Worm (Caenorhabditis elegans) whole organism, L2 larva: ENCODE data around the gene sodh-2.
A peak's percentile ranks its signal among the peaks of the same experiment; 100 is the strongest.

Source experiments
- C34F6.9 ChIP-seq: fragments of 150-350 bp; optimal IDR thresholded peaks from 2 replicates; lab custom pipeline; 2014; ENCODE audit warnings: missing biosample characterization, missing genetic modification characterization
- F13H6.1 ChIP-seq: sonication (generic microtip); optimal IDR thresholded peaks from 2 replicates; lab custom pipeline; 2016; ENCODE audit warnings: missing genetic modification characterization, missing compliant biosample characterization
- R02D3.7 ChIP-seq: fragments of 150-350 bp; optimal IDR thresholded peaks from 2 replicates; lab custom pipeline; 2014; ENCODE audit warnings: missing biosample characterization, missing genetic modification characterization
- Y55F3AM.14 ChIP-seq: fragments of 200-800 bp; sonication (Bioruptor generic); optimal IDR thresholded peaks from 2 replicates; lab custom pipeline; 2018; ENCODE audit warnings: mild to moderate bottlenecking, missing genetic modification characterization, missing compliant biosample characterization
- ZK546.5 ChIP-seq: sonication (generic microtip); optimal IDR thresholded peaks from 2 replicates; lab custom pipeline; 2017; ENCODE audit warnings: missing biosample characterization, missing genetic modification characterization
- alr-1 ChIP-seq: fragments of 150-350 bp; optimal IDR thresholded peaks from 2 replicates; lab custom pipeline; 2014; ENCODE audit warnings: missing biosample characterization, missing genetic modification characterization
- ama-1 ChIP-seq: fragments of 150-350 bp; optimal IDR thresholded peaks from 2 replicates; lab custom pipeline; 2018; ENCODE audit warnings: inconsistent platforms
- blmp-1 ChIP-seq: sonication (generic microtip); optimal IDR thresholded peaks from 2 replicates; lab custom pipeline; 2017; ENCODE audit warnings: missing genetic modification characterization, mild to moderate bottlenecking, missing compliant biosample characterization, antibody characterized with exemption, moderate library complexity; ENCODE audit not compliant: insufficient read depth
- ceh-16 ChIP-seq: fragments of 150-350 bp; optimal IDR thresholded peaks from 2 replicates; lab custom pipeline; 2014; ENCODE audit warnings: missing biosample characterization, missing genetic modification characterization
- ceh-82 ChIP-seq: fragments of 150-350 bp; optimal IDR thresholded peaks from 2 replicates; lab custom pipeline; 2014; ENCODE audit warnings: missing biosample characterization, missing genetic modification characterization
- crh-2 ChIP-seq: sonication (generic microtip); optimal IDR thresholded peaks from 2 replicates; lab custom pipeline; 2017; ENCODE audit warnings: missing biosample characterization, missing genetic modification characterization
- dmd-4 ChIP-seq: sonication (generic microtip); optimal IDR thresholded peaks from 2 replicates; lab custom pipeline; 2017; ENCODE audit warnings: missing biosample characterization, missing genetic modification characterization
- egl-27 ChIP-seq: sonication (generic microtip); optimal IDR thresholded peaks from 3 replicates; lab custom pipeline; 2017; ENCODE audit warnings: missing biosample characterization, missing genetic modification reagents, missing genetic modification characterization
- elt-1 ChIP-seq: fragments of 150-350 bp; optimal IDR thresholded peaks from 2 replicates; lab custom pipeline; 2014; ENCODE audit warnings: missing biosample characterization, missing genetic modification characterization
- elt-3 ChIP-seq: sonication (generic microtip); optimal IDR thresholded peaks from 2 replicates; lab custom pipeline; 2017; ENCODE audit warnings: missing biosample characterization, missing genetic modification characterization
- fos-1 ChIP-seq: fragments of 150-350 bp; optimal IDR thresholded peaks from 2 replicates; lab custom pipeline; 2014; ENCODE audit warnings: missing biosample characterization, missing genetic modification characterization
- gmeb-1 ChIP-seq: fragments of 150-350 bp; optimal IDR thresholded peaks from 2 replicates; lab custom pipeline; 2014; ENCODE audit warnings: missing biosample characterization, missing genetic modification characterization
- lin-11 ChIP-seq: fragments of 150-350 bp; sonication (generic microtip); optimal IDR thresholded peaks from 2 replicates; lab custom pipeline; 2014; ENCODE audit warnings: missing biosample characterization, missing genetic modification characterization, inconsistent platforms, mixed read lengths
- lin-13 ChIP-seq: fragments of 150-350 bp; optimal IDR thresholded peaks from 2 replicates; lab custom pipeline; 2014; ENCODE audit warnings: missing biosample characterization, missing genetic modification reagents, missing genetic modification characterization
- lin-39 ChIP-seq: fragments of 150-350 bp; optimal IDR thresholded peaks from 2 replicates; lab custom pipeline; 2014; ENCODE audit warnings: missing biosample characterization, missing genetic modification reagents, missing genetic modification characterization
- lsy-2 ChIP-seq, 2 experiments: fragments of 150-350 bp in 1 of 2; sonication (generic microtip) in 1 of 2; optimal IDR thresholded peaks; 2 replicates each; lab custom pipeline; 2014 to 2017; ENCODE audit warnings: missing biosample characterization in 2 of 2, missing genetic modification characterization in 2 of 2
- mab-5 ChIP-seq: fragments of 150-350 bp; optimal IDR thresholded peaks from 2 replicates; lab custom pipeline; 2014; ENCODE audit warnings: missing biosample characterization, missing genetic modification characterization
- mbf-1 ChIP-seq: sonication (generic microtip); optimal IDR thresholded peaks from 2 replicates; lab custom pipeline; 2017; ENCODE audit warnings: missing biosample characterization, missing genetic modification characterization
- mdl-1 ChIP-seq, 2 experiments: fragments of 150-350 bp in 1 of 2; sonication (generic microtip) in 1 of 2; optimal IDR thresholded peaks; 2 replicates each; lab custom pipeline; 2017; ENCODE audit warnings: missing biosample characterization in 2 of 2, missing genetic modification characterization in 2 of 2
- nhr-10 ChIP-seq: sonication (generic microtip); optimal IDR thresholded peaks from 2 replicates; lab custom pipeline; 2017; ENCODE audit warnings: missing biosample characterization, missing genetic modification characterization
- nhr-11 ChIP-seq: fragments of 150-350 bp; optimal IDR thresholded peaks from 2 replicates; lab custom pipeline; 2014; ENCODE audit warnings: missing biosample characterization, missing genetic modification characterization
- nhr-12 ChIP-seq: fragments of 150-350 bp; optimal IDR thresholded peaks from 2 replicates; lab custom pipeline; 2014; ENCODE audit warnings: missing biosample characterization, missing genetic modification characterization
- nhr-129 ChIP-seq: fragments of 150-350 bp; optimal IDR thresholded peaks from 2 replicates; lab custom pipeline; 2014; ENCODE audit warnings: missing biosample characterization, missing genetic modification characterization
- nhr-21 ChIP-seq: fragments of 150-350 bp; optimal IDR thresholded peaks from 2 replicates; lab custom pipeline; 2014; ENCODE audit warnings: missing biosample characterization, missing genetic modification characterization
- nhr-23 ChIP-seq: fragments of 150-350 bp; optimal IDR thresholded peaks from 2 replicates; lab custom pipeline; 2014; ENCODE audit warnings: missing biosample characterization, missing genetic modification reagents, missing genetic modification characterization
- nhr-237 ChIP-seq: fragments of 150-350 bp; optimal IDR thresholded peaks from 2 replicates; lab custom pipeline; 2014; ENCODE audit warnings: missing biosample characterization, missing genetic modification characterization
- nhr-25 ChIP-seq: fragments of 150-350 bp; sonication (generic microtip); optimal IDR thresholded peaks from 3 replicates; lab custom pipeline; 2014; ENCODE audit warnings: missing biosample characterization, missing genetic modification characterization
- nhr-77 ChIP-seq: fragments of 150-350 bp; optimal IDR thresholded peaks from 2 replicates; lab custom pipeline; 2014; ENCODE audit warnings: missing biosample characterization, missing genetic modification characterization
- peb-1 ChIP-seq: fragments of 150-350 bp; optimal IDR thresholded peaks from 2 replicates; lab custom pipeline; 2014; ENCODE audit warnings: missing biosample characterization, missing genetic modification characterization
- sem-4 ChIP-seq: fragments of 150-350 bp; optimal IDR thresholded peaks from 2 replicates; lab custom pipeline; 2014; ENCODE audit warnings: missing biosample characterization, missing genetic modification reagents, missing genetic modification characterization
- skn-1 ChIP-seq: sonication (generic microtip); optimal IDR thresholded peaks from 2 replicates; lab custom pipeline; 2017; ENCODE audit warnings: missing biosample characterization, missing genetic modification characterization
- sma-3 ChIP-seq: sonication (generic microtip); optimal IDR thresholded peaks from 2 replicates; lab custom pipeline; 2016; ENCODE audit warnings: missing genetic modification reagents, missing genetic modification characterization, missing compliant biosample characterization
- sma-9 ChIP-seq, 2 experiments: fragments of 150-350 bp in 1 of 2; sonication (generic microtip) in 1 of 2; optimal IDR thresholded peaks; 2 replicates each; lab custom pipeline; 2014 to 2016; ENCODE audit warnings: missing genetic modification characterization in 2 of 2, mild to moderate bottlenecking in 1 of 2, missing biosample characterization in 1 of 2, missing compliant biosample characterization in 1 of 2, missing genetic modification reagents in 1 of 2, moderate library complexity in 1 of 2
- snpc-4 ChIP-seq: fragments of 150-350 bp; optimal IDR thresholded peaks from 2 replicates; lab custom pipeline; 2014; ENCODE audit warnings: missing biosample characterization, missing genetic modification characterization
- unc-39 ChIP-seq: fragments of 150-350 bp; optimal IDR thresholded peaks from 2 replicates; lab custom pipeline; 2014; ENCODE audit warnings: missing biosample characterization, missing genetic modification characterization
- unc-55 ChIP-seq: fragments of 150-350 bp; sonication (generic microtip); optimal IDR thresholded peaks from 3 replicates; lab custom pipeline; 2014; ENCODE audit warnings: missing biosample characterization, missing genetic modification reagents, missing genetic modification characterization
- unc-62 ChIP-seq: fragments of 150-350 bp; optimal IDR thresholded peaks from 2 replicates; lab custom pipeline; 2014; ENCODE audit warnings: missing biosample characterization, missing genetic modification reagents, missing genetic modification characterization
- zag-1 ChIP-seq: fragments of 150-350 bp; optimal IDR thresholded peaks from 2 replicates; lab custom pipeline; 2014; ENCODE audit warnings: missing biosample characterization, missing genetic modification characterization
- ztf-1 ChIP-seq: fragments of 200-800 bp; sonication (Bioruptor generic); conservative IDR thresholded peaks from 2 replicates; pipeline ENCODE4 v1.3.6; 2022; ENCODE audit warnings: missing genetic modification characterization, missing compliant biosample characterization
- ztf-11 ChIP-seq: sonication (generic microtip); optimal IDR thresholded peaks from 2 replicates; lab custom pipeline; 2017; ENCODE audit warnings: missing biosample characterization, missing genetic modification characterization
- ztf-4 ChIP-seq: fragments of 150-350 bp; optimal IDR thresholded peaks from 2 replicates; lab custom pipeline; 2014; ENCODE audit warnings: missing biosample characterization, missing genetic modification characterization

The sodh-2 gene

DNA sequence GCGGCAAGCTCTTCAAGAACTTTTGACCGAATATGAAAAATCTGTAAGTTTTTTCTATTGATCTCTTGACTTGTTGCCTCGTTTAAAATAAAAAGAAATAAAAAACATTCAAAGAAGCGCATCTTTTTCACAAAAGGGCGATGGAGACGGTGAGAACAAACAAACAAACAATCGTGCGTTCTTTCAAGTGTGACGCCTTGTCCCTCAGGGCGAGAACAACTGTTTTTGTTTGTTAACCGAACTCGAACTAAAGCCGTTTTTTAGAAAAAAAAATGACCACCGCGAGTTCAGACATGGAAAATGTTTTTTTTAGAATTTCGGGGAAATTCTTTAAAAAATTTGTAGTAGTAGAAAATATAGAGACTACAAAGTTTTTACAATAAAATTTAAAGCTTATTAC lies 44.1 kb downstream of the sodh-2 start:
- no peak for TF ChIP-seq F13H6.1 (tag; lab: Kevin White, UChicago)
- TF ChIP-seq elt-1 (tag; lab: Kevin White, UChicago), result no peak
- no peak for TF ChIP-seq unc-62 (GFP tag; lab: Kevin White, UChicago)
- no peak for TF ChIP-seq snpc-4 (tag; lab: Kevin White, UChicago)
- no peak for TF ChIP-seq R02D3.7 (tag; lab: Kevin White, UChicago)
- TF ChIP-seq C34F6.9 (tag; lab: Kevin White, UChicago), result no peak
- TF ChIP-seq ceh-82 (tag; lab: Kevin White, UChicago), result no peak
- no peak for TF ChIP-seq mab-5 (tag; lab: Kevin White, UChicago)
- TF ChIP-seq, all 48 proteins: peak for 0

ce11 chrV:11845492-11845891 lies 45.6 kb downstream of the sodh-2 start, which contains the start of gene hmp-1:
TSS of gene hmp-1 (plus strand) at chrV:11845871.
- no peak for TF ChIP-seq peb-1 (tag; lab: Kevin White, UChicago)
- no peak for TF ChIP-seq unc-39
- no peak for TF ChIP-seq mbf-1 (tag; lab: Kevin White, UChicago)
- TF ChIP-seq sem-4, result no peak
- TF ChIP-seq nhr-77 (tag; lab: Kevin White, UChicago), result no peak
- TF ChIP-seq nhr-23 (tag; lab: Kevin White, UChicago), result no peak
- TF ChIP-seq C34F6.9 (tag; lab: Kevin White, UChicago), result no peak
- TF ChIP-seq, all 48 proteins: peak for 0

DNA sequence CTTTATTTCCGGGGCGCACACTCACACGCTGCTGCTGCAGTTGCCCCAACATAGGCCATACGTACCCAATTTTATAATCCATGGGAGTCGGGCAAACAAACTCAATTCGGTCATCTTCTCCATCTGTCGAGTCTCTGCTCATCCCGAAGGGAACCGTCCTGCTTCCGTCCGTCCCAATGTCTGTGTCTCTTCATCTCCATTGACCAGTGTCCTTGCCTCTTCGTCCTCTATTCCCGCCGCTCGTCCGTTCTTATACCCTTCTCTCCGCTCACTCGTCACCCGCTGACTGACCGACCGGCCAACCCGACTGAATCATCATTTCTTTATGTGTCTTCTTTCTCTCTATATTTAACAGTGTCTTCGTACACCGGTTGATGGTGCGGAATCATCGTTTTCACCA lies 46.2 kb downstream of the sodh-2 start:
- TF ChIP-seq nhr-77 (tag; lab: Kevin White, UChicago), result no peak
- no peak for TF ChIP-seq ceh-16 (tag; lab: Kevin White, UChicago)
- TF ChIP-seq fos-1, result peak; percentile 96
- peak; percentile 40 for TF ChIP-seq nhr-129 (tag; lab: Kevin White, UChicago)
- no peak for TF ChIP-seq lin-11
- TF ChIP-seq lin-13 (GFP tag; lab: Kevin White, UChicago), result no peak
- no peak for TF ChIP-seq mbf-1 (tag; lab: Kevin White, UChicago)
- peak; percentile 19 for TF ChIP-seq snpc-4 (tag; lab: Kevin White, UChicago)
- TF ChIP-seq mdl-1 (tag; optimal IDR thresholded peaks at IDR 0.05; lab: Kevin White, UChicago), result no peak
- TF ChIP-seq crh-2 (tag; lab: Kevin White, UChicago), result no peak
- TF ChIP-seq sma-9 (GFP tag; optimal IDR thresholded peaks at IDR 0.05; lab: Kevin White, UChicago), result peak; percentile 21
- TF ChIP-seq sma-9 (tag; optimal IDR thresholded peaks at IDR 0.05; lab: Kevin White, UChicago), result no peak
- TF ChIP-seq sma-3 (GFP tag; lab: Kevin White, UChicago), result peak; percentile 3
- peak in 1 of 2 experiments; percentile 38 for TF ChIP-seq lsy-2 (tag; optimal IDR thresholded peaks at IDR 0.05; lab: Kevin White, UChicago)
- TF ChIP-seq nhr-25 (tag; lab: Kevin White, UChicago), result no peak
- no peak for TF ChIP-seq blmp-1 (tag; lab: Kevin White, UChicago)
- no peak for TF ChIP-seq unc-39
- TF ChIP-seq nhr-21 (tag; lab: Kevin White, UChicago), result no peak
- TF ChIP-seq F13H6.1 (tag; lab: Kevin White, UChicago), result peak; percentile 52
- TF ChIP-seq mab-5 (tag; lab: Kevin White, UChicago), result no peak
- TF ChIP-seq alr-1 (tag; lab: Kevin White, UChicago), result no peak
- TF ChIP-seq nhr-12 (tag; lab: Kevin White, UChicago), result no peak
- TF ChIP-seq unc-62 (GFP tag; lab: Kevin White, UChicago), result no peak
- TF ChIP-seq zag-1 (tag; lab: Kevin White, UChicago), result no peak
- TF ChIP-seq elt-1 (tag; lab: Kevin White, UChicago), result no peak
- no peak for TF ChIP-seq ZK546.5
- peak; percentile 49 for TF ChIP-seq sem-4
- TF ChIP-seq ztf-4 (tag; lab: Kevin White, UChicago), result no peak
- TF ChIP-seq nhr-237, result no peak
- TF ChIP-seq nhr-10 (tag; lab: Kevin White, UChicago), result no peak
- peak; percentile 55 for TF ChIP-seq C34F6.9 (tag; lab: Kevin White, UChicago)
- TF ChIP-seq unc-55, result no peak
- no peak for TF ChIP-seq ztf-1 (GFP tag; lab: Robert Waterston, UW)
- no peak for TF ChIP-seq dmd-4 (tag; lab: Kevin White, UChicago)
- TF ChIP-seq skn-1, result no peak
- TF ChIP-seq elt-3 (tag; lab: Kevin White, UChicago), result no peak
- TF ChIP-seq ama-1 (lab: Kevin White, UChicago), result no peak
- no peak for TF ChIP-seq ceh-82 (tag; lab: Kevin White, UChicago)
- TF ChIP-seq Y55F3AM.14 (GFP tag; lab: Kevin White, UChicago), result no peak
- no peak for TF ChIP-seq gmeb-1 (tag; lab: Kevin White, UChicago)
- TF ChIP-seq ztf-11 (tag; lab: Kevin White, UChicago), result no peak
- TF ChIP-seq nhr-23 (tag; lab: Kevin White, UChicago), result no peak
- TF ChIP-seq nhr-11 (tag; lab: Kevin White, UChicago), result no peak
- no peak for TF ChIP-seq R02D3.7 (tag; lab: Kevin White, UChicago)
- TF ChIP-seq egl-27 (tag; lab: Kevin White, UChicago), result no peak
- TF ChIP-seq peb-1 (tag; lab: Kevin White, UChicago), result no peak
- no peak for TF ChIP-seq lin-39 (tag; lab: Kevin White, UChicago)
- TF ChIP-seq, all 48 proteins: peak for 9
